Worm (Caenorhabditis elegans) whole organism, young adult: ENCODE measurements around the gene ZK177.1.

Experiments
- B0019.2 ChIP-seq: fragments of 200-800 bp; sonication (Bioruptor generic); conservative IDR thresholded peaks from 2 replicates; pipeline ENCODE4 v1.3.6; 2022; ENCODE audit warnings: missing genetic modification reagents, missing genetic modification characterization, missing compliant biosample characterization
- B0336.3 ChIP-seq: fragments of 200-800 bp; sonication (Bioruptor generic); IDR thresholded peaks from 2 replicates; pipeline ENCODE4 v1.3.6; 2022; ENCODE audit warnings: missing genetic modification characterization, missing compliant biosample characterization
- F49E8.2 ChIP-seq: sonication (generic microtip); optimal IDR thresholded peaks from 3 replicates; lab custom pipeline; 2017; ENCODE audit warnings: missing genetic modification characterization, mild to moderate bottlenecking, missing compliant biosample characterization, antibody characterized with exemption, moderate library complexity; ENCODE audit not compliant: insufficient read depth
- F57C9.4 ChIP-seq: sonication (generic microtip); optimal IDR thresholded peaks from 2 replicates; lab custom pipeline; 2017; ENCODE audit warnings: mild to moderate bottlenecking, missing genetic modification characterization, missing compliant biosample characterization
- T07F8.4 ChIP-seq: sonication (generic microtip); optimal IDR thresholded peaks from 2 replicates; lab custom pipeline; 2016; ENCODE audit warnings: mild to moderate bottlenecking, missing genetic modification characterization, moderate library complexity, missing compliant biosample characterization
- T26A5.8 ChIP-seq: sonication (generic microtip); optimal IDR thresholded peaks from 2 replicates; lab custom pipeline; 2016; ENCODE audit warnings: missing genetic modification characterization, missing compliant biosample characterization
- Y95B8A.8 ChIP-seq: fragments of 200-800 bp; sonication (Bioruptor generic); IDR thresholded peaks from 2 replicates; pipeline ENCODE4 v1.3.6; 2022; ENCODE audit warnings: missing genetic modification reagents, missing genetic modification characterization, missing compliant biosample characterization
- ZK185.1 ChIP-seq: sonication (generic microtip); optimal IDR thresholded peaks from 2 replicates; lab custom pipeline; 2016; ENCODE audit warnings: mild to moderate bottlenecking, missing genetic modification characterization, missing compliant biosample characterization; ENCODE audit not compliant: poor library complexity, severe bottlenecking
- athp-1 ChIP-seq: sonication (generic microtip); optimal IDR thresholded peaks from 2 replicates; lab custom pipeline; 2017; ENCODE audit warnings: mild to moderate bottlenecking, missing genetic modification characterization, missing compliant biosample characterization
- attf-3 ChIP-seq: fragments of 200-800 bp; sonication (Bioruptor generic); conservative IDR thresholded peaks from 2 replicates; pipeline ENCODE4 v1.3.6; 2022; ENCODE audit warnings: missing genetic modification reagents, missing genetic modification characterization, missing compliant biosample characterization
- attf-5 ChIP-seq: fragments of 200-800 bp; sonication (Bioruptor generic); optimal IDR thresholded peaks from 2 replicates; lab custom pipeline; 2018; ENCODE audit warnings: mild to moderate bottlenecking, missing genetic modification characterization, missing compliant biosample characterization
- attf-6 ChIP-seq: fragments of 200-800 bp; sonication (Bioruptor generic); IDR thresholded peaks from 2 replicates; pipeline ENCODE4 v1.3.6; 2022; ENCODE audit warnings: missing genetic modification reagents, missing genetic modification characterization, missing compliant biosample characterization
- bed-1 ChIP-seq: fragments of 200-800 bp; sonication (Bioruptor generic); IDR thresholded peaks from 2 replicates; pipeline ENCODE4 v1.3.6; 2022; ENCODE audit warnings: missing genetic modification reagents, missing genetic modification characterization, missing compliant biosample characterization
- ccch-3 ChIP-seq: fragments of 200-800 bp; sonication (Bioruptor generic); optimal IDR thresholded peaks from 2 replicates; lab custom pipeline; 2018; ENCODE audit warnings: mild to moderate bottlenecking, missing genetic modification characterization, missing compliant biosample characterization
- cebp-1 ChIP-seq, 2 experiments: fragments of 200-800 bp in 1 of 2; sonication (Bioruptor generic) in 1 of 2; sonication (generic microtip) in 1 of 2; IDR thresholded peaks in 1 of 2; optimal IDR thresholded peaks in 1 of 2; 2 replicates each; pipeline versions ENCODE4 v1.3.6 to Lab custom; 2017 to 2022; ENCODE audit warnings: missing compliant biosample characterization in 2 of 2, missing genetic modification characterization in 2 of 2, mild to moderate bottlenecking in 1 of 2, missing genetic modification reagents in 1 of 2, moderate library complexity in 1 of 2
- ceh-27 ChIP-seq: fragments of 200-800 bp; sonication (Bioruptor generic); optimal IDR thresholded peaks from 2 replicates; lab custom pipeline; 2018; ENCODE audit warnings: mild to moderate bottlenecking, missing genetic modification characterization, moderate library complexity, missing compliant biosample characterization
- ceh-40 ChIP-seq: fragments of 200-800 bp; sonication (Bioruptor generic); IDR thresholded peaks from 2 replicates; pipeline ENCODE4 v1.3.6; 2022; ENCODE audit warnings: missing genetic modification characterization, missing compliant biosample characterization
- ceh-79 ChIP-seq: sonication (generic microtip); optimal IDR thresholded peaks from 2 replicates; lab custom pipeline; 2017; ENCODE audit warnings: mild to moderate bottlenecking, missing genetic modification characterization, missing compliant biosample characterization
- ceh-91 ChIP-seq: fragments of 200-800 bp; sonication (Bioruptor generic); IDR thresholded peaks from 2 replicates; pipeline ENCODE4 v1.3.6; 2022; ENCODE audit warnings: missing genetic modification reagents, missing genetic modification characterization, missing compliant biosample characterization
- dox-1 ChIP-seq: fragments of 200-800 bp; sonication (Bioruptor generic); IDR thresholded peaks from 2 replicates; pipeline ENCODE4 v1.3.6; 2022; ENCODE audit warnings: missing genetic modification reagents, missing genetic modification characterization, missing compliant biosample characterization
- dpl-1 ChIP-seq: fragments of 150-350 bp; optimal IDR thresholded peaks from 2 replicates; lab custom pipeline; 2014; ENCODE audit warnings: missing biosample characterization, missing genetic modification reagents, missing genetic modification characterization
- egl-18 ChIP-seq: fragments of 200-800 bp; sonication (Bioruptor generic); IDR thresholded peaks from 2 replicates; pipeline ENCODE4 v1.3.6; 2022; ENCODE audit warnings: missing genetic modification reagents, missing genetic modification characterization, missing compliant biosample characterization
- egl-44 ChIP-seq: fragments of 200-800 bp; sonication (Bioruptor generic); IDR thresholded peaks from 2 replicates; pipeline ENCODE4 v1.3.6; 2022; ENCODE audit warnings: missing genetic modification reagents, missing genetic modification characterization, missing compliant biosample characterization
- ets-4 ChIP-seq: fragments of 200-800 bp; sonication (Bioruptor generic); optimal IDR thresholded peaks from 2 replicates; lab custom pipeline; 2018; ENCODE audit warnings: mild to moderate bottlenecking, missing genetic modification characterization, missing compliant biosample characterization
- hlh-26 ChIP-seq: fragments of 200-800 bp; sonication (Bioruptor generic); conservative IDR thresholded peaks from 2 replicates; pipeline ENCODE4 v1.3.6; 2022; ENCODE audit warnings: missing genetic modification reagents, missing genetic modification characterization, missing compliant biosample characterization
- lin-26 ChIP-seq: fragments of 200-800 bp; sonication (Bioruptor generic); IDR thresholded peaks from 2 replicates; pipeline ENCODE4 v1.3.6; 2022; ENCODE audit warnings: missing genetic modification reagents, missing genetic modification characterization, missing compliant biosample characterization
- lin-40 ChIP-seq: sonication (generic microtip); optimal IDR thresholded peaks from 2 replicates; lab custom pipeline; 2016; ENCODE audit warnings: missing genetic modification characterization, mild to moderate bottlenecking, missing compliant biosample characterization, missing genotype, missing genetic modification reagents
- lsl-1 ChIP-seq: fragments of 200-800 bp; sonication (Bioruptor generic); optimal IDR thresholded peaks from 2 replicates; lab custom pipeline; 2018; ENCODE audit warnings: mild to moderate bottlenecking, missing genetic modification characterization, moderate library complexity, missing compliant biosample characterization
- madf-3 ChIP-seq: fragments of 200-800 bp; sonication (Bioruptor generic); IDR thresholded peaks from 2 replicates; pipeline ENCODE4 v1.3.6; 2022; ENCODE audit warnings: missing genetic modification reagents, missing genetic modification characterization, missing compliant biosample characterization
- madf-8 ChIP-seq: fragments of 200-800 bp; sonication (Bioruptor generic); conservative IDR thresholded peaks from 2 replicates; pipeline ENCODE4 v1.3.6; 2022; ENCODE audit warnings: missing genetic modification reagents, missing genetic modification characterization, missing compliant biosample characterization
- mes-4 ChIP-seq: sonication (generic microtip); optimal IDR thresholded peaks from 2 replicates; lab custom pipeline; 2016; ENCODE audit warnings: missing genotype, missing genetic modification characterization, missing compliant biosample characterization
- nhr-120 ChIP-seq: fragments of 200-800 bp; sonication (Bioruptor generic); IDR thresholded peaks from 2 replicates; pipeline ENCODE4 v1.3.6; 2022; ENCODE audit warnings: missing genetic modification characterization, missing compliant biosample characterization
- nhr-27 ChIP-seq: fragments of 200-800 bp; sonication (Bioruptor generic); optimal IDR thresholded peaks from 2 replicates; lab custom pipeline; 2018; ENCODE audit warnings: mild to moderate bottlenecking, missing genetic modification characterization, moderate library complexity, missing compliant biosample characterization
- nhr-80 ChIP-seq: sonication (generic microtip); optimal IDR thresholded peaks from 2 replicates; lab custom pipeline; 2016; ENCODE audit warnings: missing genetic modification characterization, missing compliant biosample characterization
- pbrm-1 ChIP-seq: fragments of 200-800 bp; sonication (Bioruptor generic); IDR thresholded peaks from 2 replicates; pipeline ENCODE4 v1.3.6; 2022; ENCODE audit warnings: missing genetic modification reagents, missing genetic modification characterization, missing compliant biosample characterization
- pha-4 ChIP-seq: fragments of 150-350 bp; sonication (generic microtip); optimal IDR thresholded peaks from 2 replicates; lab custom pipeline; 2014; ENCODE audit warnings: missing biosample characterization, missing genetic modification reagents, missing genetic modification characterization
- repo-1 ChIP-seq: sonication (generic microtip); optimal IDR thresholded peaks from 2 replicates; lab custom pipeline; 2017; ENCODE audit warnings: mild to moderate bottlenecking, missing genetic modification characterization, missing compliant biosample characterization
- snpc-1.1 ChIP-seq: sonication (generic microtip); optimal IDR thresholded peaks from 2 replicates; lab custom pipeline; 2017; ENCODE audit warnings: missing genetic modification characterization, mild to moderate bottlenecking, missing compliant biosample characterization, antibody characterized with exemption, moderate library complexity, missing genotype, missing genetic modification reagents; ENCODE audit not compliant: insufficient read depth
- snpc-1.3 ChIP-seq: sonication (generic microtip); optimal IDR thresholded peaks from 2 replicates; lab custom pipeline; 2017; ENCODE audit warnings: missing genetic modification characterization, mild to moderate bottlenecking, missing compliant biosample characterization, antibody characterized with exemption, moderate library complexity, missing genotype, missing genetic modification reagents; ENCODE audit not compliant: insufficient read depth
- somi-1 ChIP-seq: fragments of 200-800 bp; sonication (Bioruptor generic); optimal IDR thresholded peaks from 2 replicates; lab custom pipeline; 2018; ENCODE audit warnings: mild to moderate bottlenecking, missing genetic modification characterization, missing compliant biosample characterization
- tbx-9 ChIP-seq: sonication (generic microtip); optimal IDR thresholded peaks from 2 replicates; lab custom pipeline; 2016; ENCODE audit warnings: borderline replicate concordance, missing genetic modification characterization, inconsistent platforms, missing compliant biosample characterization
- tlf-1 ChIP-seq: fragments of 200-800 bp; sonication (Bioruptor generic); optimal IDR thresholded peaks from 2 replicates; lab custom pipeline; 2018; ENCODE audit warnings: mild to moderate bottlenecking, missing genetic modification characterization, missing compliant biosample characterization
- unc-130 ChIP-seq: sonication (generic microtip); optimal IDR thresholded peaks from 2 replicates; lab custom pipeline; 2016; ENCODE audit warnings: missing genetic modification reagents, missing genetic modification characterization, missing compliant biosample characterization
- zfh-2 ChIP-seq: fragments of 200-800 bp; sonication (Bioruptor generic); conservative IDR thresholded peaks from 2 replicates; pipeline ENCODE4 v1.3.6; 2022; ENCODE audit warnings: missing genetic modification reagents, missing genetic modification characterization, missing compliant biosample characterization
- zim-3 ChIP-seq: sonication (generic microtip); optimal IDR thresholded peaks from 2 replicates; lab custom pipeline; 2017; ENCODE audit warnings: mild to moderate bottlenecking, missing genetic modification characterization, moderate library complexity, missing compliant biosample characterization
- ztf-26 ChIP-seq: sonication (generic microtip); optimal IDR thresholded peaks from 2 replicates; lab custom pipeline; 2017; ENCODE audit warnings: missing genetic modification characterization, missing compliant biosample characterization
- ztf-28 ChIP-seq: fragments of 200-800 bp; sonication (Bioruptor generic); IDR thresholded peaks from 2 replicates; pipeline ENCODE4 v1.3.6; 2022; ENCODE audit warnings: missing genetic modification reagents, missing genetic modification characterization, missing compliant biosample characterization
- ztf-3 ChIP-seq: fragments of 200-800 bp; sonication (Bioruptor generic); optimal IDR thresholded peaks from 2 replicates; lab custom pipeline; 2018; ENCODE audit warnings: mild to moderate bottlenecking, missing genetic modification characterization, missing compliant biosample characterization

Gene ZK177.1

ce11 chrII:5544145-5544515 is 16.2 kb downstream of the ZK177.1 start (continued):
- TF ChIP-seq madf-8 (GFP tag; lab: Robert Waterston, UW): no peak
- no peak for TF ChIP-seq T26A5.8 (tag; lab: Kevin White, UChicago)
- TF ChIP-seq athp-1 (tag; lab: Kevin White, UChicago): no peak
- peak; percentile 64 for TF ChIP-seq cebp-1 (GFP tag; IDR thresholded peaks at IDR 0.05; lab: Robert Waterston, UW)
- TF ChIP-seq cebp-1 (tag; optimal IDR thresholded peaks at IDR 0.05; lab: Kevin White, UChicago): peak; percentile 60
- TF ChIP-seq lin-26 (GFP tag; lab: Robert Waterston, UW): no peak
- TF ChIP-seq bed-1: no peak
- TF ChIP-seq ztf-28 (GFP tag; lab: Robert Waterston, UW): no peak
- TF ChIP-seq tlf-1: no peak
- no peak for TF ChIP-seq T07F8.4 (tag; lab: Kevin White, UChicago)
- TF ChIP-seq repo-1 (tag; lab: Kevin White, UChicago): no peak
- TF ChIP-seq dpl-1 (GFP tag; lab: Kevin White, UChicago): no peak
- TF ChIP-seq snpc-1.1 (tag; lab: Kevin White, UChicago): peak; percentile 82
- TF ChIP-seq dox-1 (GFP tag; lab: Robert Waterston, UW): peak; percentile 14; the same call in 1 of the 2 replicates
- TF ChIP-seq pbrm-1 (GFP tag; lab: Robert Waterston, UW): peak; percentile 93
- no peak for TF ChIP-seq snpc-1.3 (tag; lab: Kevin White, UChicago)
- TF ChIP-seq ccch-3: no peak
- TF ChIP-seq pha-4 (tag; lab: Kevin White, UChicago): peak; percentile 92
- peak; percentile 34 for TF ChIP-seq attf-5 (GFP tag; lab: Kevin White, UChicago)
- TF ChIP-seq mes-4 (tag; lab: Kevin White, UChicago): no peak
- peak; percentile 62; the same call in 1 of the 2 replicates for TF ChIP-seq egl-44 (GFP tag; lab: Robert Waterston, UW)
- TF ChIP-seq ZK185.1 (tag; lab: Kevin White, UChicago): peak; percentile 18
- no peak for TF ChIP-seq tbx-9 (tag; lab: Kevin White, UChicago)
- peak; percentile 98 for TF ChIP-seq attf-6
- TF ChIP-seq attf-3 (GFP tag; lab: Robert Waterston, UW): peak; percentile 49
- peak; percentile 54; the same call in 1 of the 2 replicates for TF ChIP-seq B0336.3 (GFP tag; lab: Robert Waterston, UW)
- TF ChIP-seq zfh-2 (GFP tag; lab: Robert Waterston, UW): no peak
- TF ChIP-seq ceh-27: peak; percentile 50
- TF ChIP-seq F49E8.2 (tag; lab: Kevin White, UChicago): no peak
- TF ChIP-seq Y95B8A.8 (GFP tag; lab: Robert Waterston, UW): no peak
- TF ChIP-seq hlh-26 (GFP tag; lab: Robert Waterston, UW): no peak
- peak; percentile 33 for TF ChIP-seq ets-4
- no peak for TF ChIP-seq madf-3
- TF ChIP-seq ceh-79 (tag; lab: Kevin White, UChicago): no peak
- no peak for TF ChIP-seq lin-40 (tag; lab: Kevin White, UChicago)
- no peak for TF ChIP-seq lsl-1 (GFP tag; lab: Kevin White, UChicago)
- TF ChIP-seq egl-18 (GFP tag; lab: Robert Waterston, UW): 0 out of 2 replicates have a peak, but pooled peaks have one; percentile 9
- no peak for TF ChIP-seq ztf-26 (tag; lab: Kevin White, UChicago)
- TF ChIP-seq nhr-27 (tag; lab: Kevin White, UChicago): no peak
- TF ChIP-seq unc-130 (GFP tag; lab: Kevin White, UChicago): no peak
- no peak for TF ChIP-seq nhr-120 (GFP tag; lab: Robert Waterston, UW)
- TF ChIP-seq somi-1: no peak
- TF ChIP-seq ztf-3 (GFP tag; lab: Kevin White, UChicago): no peak
- no peak for TF ChIP-seq zim-3 (tag; lab: Kevin White, UChicago)
- no peak for TF ChIP-seq F57C9.4 (tag; lab: Kevin White, UChicago)
- TF ChIP-seq nhr-80 (tag; lab: Kevin White, UChicago): peak; percentile 11
- no peak for TF ChIP-seq ceh-40 (GFP tag; lab: Robert Waterston, UW)
- no peak for TF ChIP-seq ceh-91 (GFP tag; lab: Robert Waterston, UW)
- no peak for TF ChIP-seq B0019.2
